Worm (Caenorhabditis elegans): ENCODE results near the gene shc-3.

ce11 chrX:13690333-13690732 lies 27.0 kb upstream of the shc-3 start:
- TF ChIP-seq tbx-37 (GFP tag; conservative IDR thresholded peaks at IDR 0.05) = no peak
- no peak for TF ChIP-seq B0310.2 (tag; optimal IDR thresholded peaks at IDR 0.05)
- no peak for TF ChIP-seq ama-1 (optimal IDR thresholded peaks at IDR 0.05)
- TF ChIP-seq ceh-36 (tag; optimal IDR thresholded peaks at IDR 0.05) = no peak
- no peak for TF ChIP-seq ets-7 (tag; optimal IDR thresholded peaks at IDR 0.05)
- TF ChIP-seq sea-1 (GFP tag; conservative IDR thresholded peaks at IDR 0.05) = no peak
- no peak for TF ChIP-seq tbx-11 (GFP tag; IDR thresholded peaks at IDR 0.05)
- TF ChIP-seq scrt-1 (GFP tag; IDR thresholded peaks at IDR 0.05) = no peak
- TF ChIP-seq hmg-4 (GFP tag; optimal IDR thresholded peaks at IDR 0.05) = no peak
- TF ChIP-seq F13C5.2 (tag; optimal IDR thresholded peaks at IDR 0.05) = no peak
- no peak for TF ChIP-seq flt-1 (GFP tag; IDR thresholded peaks at IDR 0.05)
- TF ChIP-seq pes-1 (GFP tag; IDR thresholded peaks at IDR 0.05) = no peak
